Fruit fly (Drosophila melanogaster): Measurements from ENCODE around the gene prc.

- TF ChIP-seq CG7368 (GFP tag; optimal IDR thresholded peaks at IDR 0.05), result no peak
- no peak for TF ChIP-seq CG8119 (GFP tag; IDR thresholded peaks at IDR 0.05)
- no peak for TF ChIP-seq CG6163 (GFP tag; IDR thresholded peaks at IDR 0.05)
- no peak for TF ChIP-seq CG3919 (GFP tag; optimal IDR thresholded peaks at IDR 0.05)
- TF ChIP-seq Eip93F (GFP tag; optimal IDR thresholded peaks at IDR 0.05), result no peak
- no peak for TF ChIP-seq CG6808 (GFP tag; optimal IDR thresholded peaks at IDR 0.05)
- no peak for TF ChIP-seq CG10631 (GFP tag; optimal IDR thresholded peaks at IDR 0.05)
- no peak for TF ChIP-seq Hr38 (GFP tag; optimal IDR thresholded peaks at IDR 0.05)
- TF ChIP-seq OdsH (GFP tag; optimal IDR thresholded peaks at IDR 0.05), result no peak
- no peak for TF ChIP-seq topi (GFP tag; optimal IDR thresholded peaks at IDR 0.05)
- TF ChIP-seq CG6792 (GFP tag; optimal IDR thresholded peaks at IDR 0.05), result no peak
- no peak for TF ChIP-seq CG6854 (GFP tag; optimal IDR thresholded peaks at IDR 0.05)
- no peak for TF ChIP-seq salr (GFP tag; optimal IDR thresholded peaks at IDR 0.05)
These were observed 42.0 kb upstream of the prc start for dm6 chr3L:12007945-12008344.
